Worm (Caenorhabditis elegans): Measurements from ENCODE around the gene sre-20.

DNA sequence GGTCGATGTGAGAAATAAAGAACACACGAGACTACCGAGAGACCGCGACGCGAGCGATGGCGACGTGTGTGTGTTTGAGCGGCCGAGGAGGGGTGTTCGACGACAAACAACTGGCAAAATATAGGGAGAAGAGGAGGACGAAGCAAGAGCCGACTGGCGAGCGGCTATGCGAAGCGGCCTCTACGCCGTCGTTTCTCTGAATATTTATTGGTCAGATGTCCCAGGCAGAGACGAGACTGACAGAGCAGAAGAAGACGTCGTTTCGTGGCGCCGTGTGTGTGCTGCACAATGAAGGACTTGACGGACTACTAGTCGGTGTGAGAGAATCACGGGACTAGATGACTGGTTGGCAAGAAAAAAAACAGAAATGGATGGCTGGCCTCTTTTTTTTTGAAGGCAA, 34.4 kb upstream of the sre-20 start:
- TF ChIP-seq nhr-6 (tag; optimal IDR thresholded peaks at IDR 0.05) = no peak
- TF ChIP-seq nhr-11 (tag; optimal IDR thresholded peaks at IDR 0.05) = no peak
- TF ChIP-seq nhr-237 (tag; optimal IDR thresholded peaks at IDR 0.05) = no peak
- no peak for TF ChIP-seq sem-4 (tag; optimal IDR thresholded peaks at IDR 0.05)
- TF ChIP-seq ztf-11 (tag; optimal IDR thresholded peaks at IDR 0.05) = no peak
- no peak for TF ChIP-seq ztf-4 (tag; optimal IDR thresholded peaks at IDR 0.05)
- peak; percentile 29 for TF ChIP-seq unc-55 (GFP tag; optimal IDR thresholded peaks at IDR 0.05)
- TF ChIP-seq blmp-1 (tag; optimal IDR thresholded peaks at IDR 0.05; ENCODE audit: insufficient read depth) = no peak
- no peak for TF ChIP-seq ZK546.5 (tag; optimal IDR thresholded peaks at IDR 0.05)
- TF ChIP-seq nhr-77 (tag; optimal IDR thresholded peaks at IDR 0.05) = no peak
- TF ChIP-seq nhr-12 (tag; optimal IDR thresholded peaks at IDR 0.05) = no peak

Data from whole organism, L2 larva.